Worm (Caenorhabditis elegans) whole organism, L2 larva: ENCODE measurements around the gene F40F4.7.

Experiments used
- ama-1 ChIP-seq: fragments of 150-350 bp; optimal IDR thresholded peaks from 2 replicates; lab custom pipeline; 2018; ENCODE audit warnings: inconsistent platforms
- dmd-4 ChIP-seq: sonication (generic microtip); optimal IDR thresholded peaks from 2 replicates; lab custom pipeline; 2017; ENCODE audit warnings: missing biosample characterization, missing genetic modification characterization
- elt-3 ChIP-seq: sonication (generic microtip); optimal IDR thresholded peaks from 2 replicates; lab custom pipeline; 2017; ENCODE audit warnings: missing biosample characterization, missing genetic modification characterization
- lin-11 ChIP-seq: fragments of 150-350 bp; sonication (generic microtip); optimal IDR thresholded peaks from 2 replicates; lab custom pipeline; 2014; ENCODE audit warnings: missing biosample characterization, missing genetic modification characterization, inconsistent platforms, mixed read lengths
- lin-13 ChIP-seq: fragments of 150-350 bp; optimal IDR thresholded peaks from 2 replicates; lab custom pipeline; 2014; ENCODE audit warnings: missing biosample characterization, missing genetic modification reagents, missing genetic modification characterization
- lsy-2 ChIP-seq, 2 experiments: fragments of 150-350 bp in 1 of 2; sonication (generic microtip) in 1 of 2; optimal IDR thresholded peaks; 2 replicates each; lab custom pipeline; 2014 to 2017; ENCODE audit warnings: missing biosample characterization in 2 of 2, missing genetic modification characterization in 2 of 2
- mdl-1 ChIP-seq, 2 experiments: fragments of 150-350 bp in 1 of 2; sonication (generic microtip) in 1 of 2; optimal IDR thresholded peaks; 2 replicates each; lab custom pipeline; 2017; ENCODE audit warnings: missing biosample characterization in 2 of 2, missing genetic modification characterization in 2 of 2
- nhr-10 ChIP-seq: sonication (generic microtip); optimal IDR thresholded peaks from 2 replicates; lab custom pipeline; 2017; ENCODE audit warnings: missing biosample characterization, missing genetic modification characterization
- nhr-11 ChIP-seq: fragments of 150-350 bp; optimal IDR thresholded peaks from 2 replicates; lab custom pipeline; 2014; ENCODE audit warnings: missing biosample characterization, missing genetic modification characterization
- nhr-6 ChIP-seq: fragments of 150-350 bp; optimal IDR thresholded peaks from 2 replicates; lab custom pipeline; 2014; ENCODE audit warnings: missing biosample characterization, missing genetic modification characterization
- skn-1 ChIP-seq: sonication (generic microtip); optimal IDR thresholded peaks from 2 replicates; lab custom pipeline; 2017; ENCODE audit warnings: missing biosample characterization, missing genetic modification characterization

- TF ChIP-seq mdl-1 (tag; optimal IDR thresholded peaks at IDR 0.05; lab: Kevin White, UChicago) (no peak), lin-11 (tag; lab: Kevin White, UChicago) (no peak), skn-1 (tag; lab: Kevin White, UChicago) (no peak), ama-1 (no peak), elt-3 (tag; lab: Kevin White, UChicago) (no peak), lsy-2 (tag; optimal IDR thresholded peaks at IDR 0.05; lab: Kevin White, UChicago) (no peak), dmd-4 (tag; lab: Kevin White, UChicago) (no peak), lin-13 (GFP tag; lab: Kevin White, UChicago) (no peak), nhr-11 (tag; lab: Kevin White, UChicago) (no peak), nhr-10 (tag; lab: Kevin White, UChicago) (no peak), nhr-6 (tag; lab: Kevin White, UChicago) (no peak)
These were observed 36.6 kb upstream of the F40F4.7 start, which contains the start of gene K09C4.5 for ce11 chrX:3282306-3282705.
